Fruit fly (Drosophila melanogaster): ENCODE results near the gene CG33325.

CG33325 gene

dm6 chr3R:8683280-8683679 is 3.4 kb upstream of the CG33325 start:
- TF ChIP-seq ttk (optimal IDR thresholded peaks at IDR 0.05) (no peak), Myc (optimal IDR thresholded peaks at IDR 0.05) (no peak), insv (optimal IDR thresholded peaks at IDR 0.05) (no peak), psq (optimal IDR thresholded peaks at IDR 0.05) (no peak), h (optimal IDR thresholded peaks at IDR 0.05) (no peak), Sin3A (optimal IDR thresholded peaks at IDR 0.05) (no peak)

dm6 chr3R:8680611-8681010 is 777 bp upstream of the CG33325 start:
- TF ChIP-seq ttk (optimal IDR thresholded peaks at IDR 0.05), result no peak

- TF ChIP-seq insv (optimal IDR thresholded peaks at IDR 0.05) (no peak), ttk (optimal IDR thresholded peaks at IDR 0.05) (no peak), psq (optimal IDR thresholded peaks at IDR 0.05) (no peak), Sin3A (optimal IDR thresholded peaks at IDR 0.05) (no peak), Myc (optimal IDR thresholded peaks at IDR 0.05) (no peak)
Measured at dm6 chr3R:8676560-8677000, 3.3 kb downstream of the CG33325 start, which contains the start of the genes Unc50, CG11755 and CG8043. Gene Unc50 (minus strand): TSS chr3R:8676613. Gene CG11755 (plus strand): TSS chr3R:8676915. Gene CG8043 (plus strand): TSS chr3R:8676915.

- TF ChIP-seq psq (optimal IDR thresholded peaks at IDR 0.05) (no peak), insv (optimal IDR thresholded peaks at IDR 0.05) (no peak), h (optimal IDR thresholded peaks at IDR 0.05) (no peak), Myc (optimal IDR thresholded peaks at IDR 0.05) (no peak), Sin3A (optimal IDR thresholded peaks at IDR 0.05) (no peak), ttk (optimal IDR thresholded peaks at IDR 0.05) (no peak)
Measured at dm6 chr3R:8673803-8674234, 6.0 kb downstream of the CG33325 start, which contains the start of gene mRpL19. Gene mRpL19 (plus strand): TSS chr3R:8674109.

dm6 chr3R:8670529-8671491 is 9.0 kb downstream of the CG33325 start, which contains the start of gene p:
Gene p (minus strand): TSS chr3R:8670684.
- TF ChIP-seq ttk (optimal IDR thresholded peaks at IDR 0.05), result no peak
- no peak for TF ChIP-seq Sin3A (optimal IDR thresholded peaks at IDR 0.05)
- TF ChIP-seq psq (optimal IDR thresholded peaks at IDR 0.05), result no peak
- no peak for TF ChIP-seq insv (optimal IDR thresholded peaks at IDR 0.05)
- TF ChIP-seq h (optimal IDR thresholded peaks at IDR 0.05), result no peak
- TF ChIP-seq Myc (optimal IDR thresholded peaks at IDR 0.05), result no peak

dm6 chr3R:8669900-8670528 is 9.8 kb downstream of the CG33325 start:
- TF ChIP-seq Sin3A (optimal IDR thresholded peaks at IDR 0.05) (no peak), Myc (optimal IDR thresholded peaks at IDR 0.05) (no peak), h (optimal IDR thresholded peaks at IDR 0.05) (no peak), psq (optimal IDR thresholded peaks at IDR 0.05) (no peak), ttk (optimal IDR thresholded peaks at IDR 0.05) (no peak), insv (optimal IDR thresholded peaks at IDR 0.05) (no peak)

dm6 chr3R:8669029-8669707 is 10.7 kb downstream of the CG33325 start:
- TF ChIP-seq Sin3A (optimal IDR thresholded peaks at IDR 0.05), result no peak
- TF ChIP-seq Myc (optimal IDR thresholded peaks at IDR 0.05), result no peak
- TF ChIP-seq h (optimal IDR thresholded peaks at IDR 0.05), result no peak
- no peak for TF ChIP-seq ttk (optimal IDR thresholded peaks at IDR 0.05)
- no peak for TF ChIP-seq insv (optimal IDR thresholded peaks at IDR 0.05)
- TF ChIP-seq psq (optimal IDR thresholded peaks at IDR 0.05), result no peak

dm6 chr3R:8668024-8668856 is 11.6 kb downstream of the CG33325 start:
- TF ChIP-seq Myc (optimal IDR thresholded peaks at IDR 0.05) (no peak), insv (optimal IDR thresholded peaks at IDR 0.05) (no peak), ttk (optimal IDR thresholded peaks at IDR 0.05) (no peak), Sin3A (optimal IDR thresholded peaks at IDR 0.05) (no peak), h (optimal IDR thresholded peaks at IDR 0.05) (no peak)

- TF ChIP-seq insv (optimal IDR thresholded peaks at IDR 0.05) (no peak), Sin3A (optimal IDR thresholded peaks at IDR 0.05) (no peak), Myc (optimal IDR thresholded peaks at IDR 0.05) (no peak), psq (optimal IDR thresholded peaks at IDR 0.05) (no peak), ttk (optimal IDR thresholded peaks at IDR 0.05) (no peak), h (optimal IDR thresholded peaks at IDR 0.05) (no peak)
Measured at dm6 chr3R:8667568-8667967, 12.3 kb downstream of the CG33325 start, which contains the start of gene CG8036. Gene CG8036 (plus strand): TSS chr3R:8667868.

- TF ChIP-seq psq (optimal IDR thresholded peaks at IDR 0.05) (no peak), ttk (optimal IDR thresholded peaks at IDR 0.05) (no peak), Myc (optimal IDR thresholded peaks at IDR 0.05) (no peak), Sin3A (optimal IDR thresholded peaks at IDR 0.05) (no peak), insv (optimal IDR thresholded peaks at IDR 0.05) (no peak), h (optimal IDR thresholded peaks at IDR 0.05) (no peak)
Measured at dm6 chr3R:8664699-8665340, 15.0 kb downstream of the CG33325 start.
